Worm (Caenorhabditis elegans): ENCODE data around the gene F41E7.7.

The F41E7.7 gene

DNA sequence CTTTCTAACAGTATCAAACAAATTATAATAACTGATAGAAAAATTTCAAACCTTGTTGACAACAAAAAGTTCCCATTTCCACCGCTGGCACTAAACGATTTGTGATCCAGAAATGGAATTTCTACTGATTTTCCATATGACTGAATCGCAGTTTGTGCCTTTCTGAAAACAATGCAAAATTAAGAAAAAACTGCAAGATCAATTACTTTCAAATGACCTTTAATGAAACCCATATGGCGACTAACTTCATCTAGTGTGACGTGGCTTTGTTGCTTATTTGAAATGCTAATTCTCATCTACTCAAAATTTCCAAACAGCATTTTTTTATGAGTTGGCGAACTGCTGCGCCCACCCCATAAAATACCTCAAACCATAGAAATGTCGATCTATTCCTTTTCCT, at the start of gene F41E7.7:
TSS of gene F41E7.7 (plus strand) at position 301 of the 400 bp plus-strand sequence.
- TF ChIP-seq unc-62 (GFP tag; optimal IDR thresholded peaks at IDR 0.05), result no peak

DNA sequence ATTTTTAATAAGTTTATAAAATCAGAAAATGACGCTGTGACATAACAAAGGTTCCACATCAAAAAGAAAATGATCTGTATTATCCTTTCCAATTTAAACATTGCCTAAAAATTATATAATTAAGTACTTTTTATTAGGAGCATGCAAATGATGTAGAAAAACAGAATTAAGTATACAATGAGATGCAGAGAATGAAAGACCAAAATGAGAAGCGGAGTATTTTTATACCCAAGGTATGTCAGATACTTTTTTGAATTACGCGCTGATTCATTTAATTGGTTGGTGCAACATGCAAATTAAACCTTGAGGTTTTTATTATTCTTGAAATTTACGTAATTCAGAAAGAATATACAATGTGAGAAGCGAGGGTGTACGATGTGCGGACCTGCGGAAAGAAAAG, 47.6 kb upstream of the F41E7.7 start, which contains the start of gene C32A9.1:
TSS of gene C32A9.1 (minus strand) at position 101 of the 400 bp plus-strand sequence.
- TF ChIP-seq unc-62 (GFP tag; optimal IDR thresholded peaks at IDR 0.05), result no peak

ce11 chrX:10262299-10262698, 45.3 kb upstream of the F41E7.7 start:
- TF ChIP-seq unc-62 (GFP tag; optimal IDR thresholded peaks at IDR 0.05), result no peak

- no peak for TF ChIP-seq unc-62 (GFP tag; optimal IDR thresholded peaks at IDR 0.05)
These were observed 34.2 kb upstream of the F41E7.7 start, which contains the start of gene F41E7.2 for ce11 chrX:10273392-10273791. F41E7.2 (plus strand) TSS chrX:10273692.

DNA sequence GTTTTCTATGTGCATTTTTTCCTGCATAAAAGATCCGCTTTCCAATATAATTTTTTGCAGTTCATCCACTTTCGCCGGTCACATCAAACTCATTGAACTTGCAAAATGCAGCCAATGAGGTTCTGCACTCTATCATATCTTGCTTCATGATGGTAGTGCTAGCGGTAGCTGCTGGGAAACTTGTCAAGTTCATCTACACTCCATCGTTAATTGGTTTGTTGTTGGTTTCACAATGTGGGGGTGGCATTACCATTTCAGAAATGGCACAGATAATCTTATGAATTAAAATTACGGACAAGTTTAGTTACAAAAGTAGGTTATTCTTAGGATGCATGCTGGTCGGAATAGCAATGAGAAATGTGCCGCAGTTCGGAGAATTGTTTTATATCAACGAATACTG, 33.1 kb upstream of the F41E7.7 start:
- TF ChIP-seq unc-62 (GFP tag; optimal IDR thresholded peaks at IDR 0.05), result no peak

ce11 chrX:10277118-10277517, 30.5 kb upstream of the F41E7.7 start:
- no peak for TF ChIP-seq unc-62 (GFP tag; optimal IDR thresholded peaks at IDR 0.05)

DNA sequence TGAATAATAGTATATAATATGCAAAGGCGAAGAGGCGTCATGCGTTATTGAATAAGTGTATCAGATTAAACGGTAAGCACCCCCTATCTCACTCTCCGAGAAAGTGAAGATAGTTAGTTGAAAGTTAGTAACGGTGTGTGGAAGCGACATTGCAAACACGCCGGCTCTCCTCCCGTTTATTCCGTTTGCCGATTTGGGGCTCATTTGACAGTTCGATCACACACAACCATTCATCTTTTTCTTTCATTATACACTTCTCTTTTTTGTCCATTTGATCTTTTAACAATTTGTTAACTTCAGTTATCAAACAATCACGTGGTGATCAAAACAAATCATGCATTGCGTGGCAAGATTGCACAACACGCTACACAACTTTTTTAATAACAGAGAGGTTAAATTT, 28.3 kb upstream of the F41E7.7 start, which contains the start of gene slc-9B.1:
TSS of gene slc-9B.1 (plus strand) at position 301 of the 400 bp plus-strand sequence.
- TF ChIP-seq unc-62 (GFP tag; optimal IDR thresholded peaks at IDR 0.05), result no peak

DNA sequence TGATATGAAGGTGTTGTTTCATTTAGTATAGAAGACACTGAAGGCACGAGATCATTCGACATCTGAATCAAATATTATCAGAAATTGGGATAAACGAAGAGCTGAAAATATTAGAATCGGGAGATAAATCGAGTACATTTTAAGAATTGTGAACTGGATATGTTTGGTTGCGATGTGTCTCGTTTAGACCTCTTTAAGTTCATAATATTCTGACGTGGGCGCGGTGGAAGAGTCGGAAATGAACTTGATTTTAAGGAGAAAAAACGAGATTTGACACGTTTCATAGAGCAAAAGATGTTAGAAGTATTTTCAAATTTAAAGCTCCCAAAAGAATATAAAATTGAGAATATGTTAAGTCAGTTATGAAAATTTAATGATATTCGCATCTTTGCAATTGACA, 22.0 kb upstream of the F41E7.7 start, which contains the start of gene npr-6:
TSS of gene npr-6 (minus strand) at position 101 of the 400 bp plus-strand sequence.
- no peak for TF ChIP-seq unc-62 (GFP tag; optimal IDR thresholded peaks at IDR 0.05)

DNA sequence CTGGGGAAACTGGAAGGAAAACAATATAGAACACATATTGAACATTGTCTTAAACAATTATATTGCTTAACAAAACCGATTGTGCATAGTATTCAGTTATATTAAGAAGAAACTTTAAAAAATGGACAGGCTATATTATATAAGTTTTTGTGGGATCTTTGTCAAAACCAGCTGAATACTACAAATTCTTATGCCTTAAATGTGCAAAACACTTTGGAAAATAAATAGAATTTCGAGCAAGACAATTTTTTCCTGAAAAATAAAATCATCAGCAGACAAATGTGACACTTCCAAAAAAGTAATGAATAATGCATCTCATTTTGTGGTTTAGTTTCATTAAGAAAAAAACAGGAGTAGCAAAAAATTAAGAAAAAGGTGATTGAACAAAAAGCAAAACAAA, 10.2 kb upstream of the F41E7.7 start:
- TF ChIP-seq unc-62 (GFP tag; optimal IDR thresholded peaks at IDR 0.05), result no peak

DNA sequence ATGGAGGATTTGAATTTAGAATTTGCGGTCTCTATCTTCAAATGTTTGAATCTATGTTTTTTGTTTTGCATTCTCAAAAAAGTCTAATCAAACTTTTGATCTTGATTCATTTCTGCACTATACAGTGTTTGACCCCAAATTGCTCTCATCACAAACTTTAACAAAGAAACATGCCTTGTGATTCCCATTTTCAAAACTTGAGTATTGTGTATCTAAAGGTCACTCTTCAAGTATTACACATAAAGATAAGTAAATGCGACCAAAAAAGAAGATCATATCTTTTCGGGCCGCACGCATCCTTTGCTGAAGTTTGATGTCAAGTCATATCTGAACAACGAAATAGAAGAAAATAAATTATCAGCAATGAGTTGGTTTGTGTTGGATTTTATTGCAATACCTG, 5.7 kb upstream of the F41E7.7 start:
- no peak for TF ChIP-seq unc-62 (GFP tag; optimal IDR thresholded peaks at IDR 0.05)

DNA sequence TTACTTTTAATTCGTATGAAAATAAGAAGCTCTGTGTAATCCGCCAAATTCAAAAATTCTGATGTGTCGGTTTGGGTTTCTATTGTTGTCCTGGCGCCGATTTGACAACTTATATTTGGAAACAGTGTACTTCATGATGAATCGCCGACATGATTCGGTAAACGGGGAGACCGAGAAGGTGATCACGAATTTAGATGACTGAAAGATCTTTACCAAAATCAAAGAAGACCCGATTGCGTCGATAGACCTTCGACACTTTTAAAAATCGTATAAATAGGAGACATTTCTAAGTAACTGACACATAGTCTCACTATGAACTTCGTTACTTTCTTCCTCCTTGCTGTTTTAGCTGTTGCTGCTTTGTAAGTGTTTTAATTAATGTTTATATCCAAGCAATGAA, 5.2 kb upstream of the F41E7.7 start, which contains the start of gene fip-5:
TSS of gene fip-5 (plus strand) at position 312 of the 400 bp plus-strand sequence.
- TF ChIP-seq unc-62 (GFP tag; optimal IDR thresholded peaks at IDR 0.05), result no peak

- TF ChIP-seq unc-62 (GFP tag; optimal IDR thresholded peaks at IDR 0.05), result no peak
These were observed 3.4 kb upstream of the F41E7.7 start, which contains the start of gene fipr-21 for ce11 chrX:10304178-10304577. fipr-21 (plus strand) TSS chrX:10304529.

DNA sequence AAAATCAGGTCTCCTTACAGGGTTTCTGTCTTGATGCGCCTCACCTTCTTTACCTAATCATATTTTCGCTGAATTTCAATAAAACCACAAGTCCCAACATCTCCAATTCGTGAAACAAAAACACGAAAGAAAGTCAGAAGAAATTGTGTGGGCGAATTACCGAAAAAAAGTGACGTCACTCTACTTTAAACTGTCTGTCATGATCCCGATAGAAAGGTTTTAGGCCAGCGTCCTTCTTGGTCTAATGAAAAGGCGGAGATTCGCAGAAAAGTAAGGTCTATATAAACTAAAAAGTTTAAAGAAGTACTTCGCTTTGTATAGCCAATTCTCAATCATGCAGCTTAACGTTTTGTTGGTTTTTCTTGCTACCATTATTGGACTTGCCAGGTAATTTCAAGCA, 1.3 kb upstream of the F41E7.7 start, which contains the start of gene cnc-8:
TSS of gene cnc-8 (plus strand) at position 307 of the 400 bp plus-strand sequence.
- TF ChIP-seq unc-62 (GFP tag; optimal IDR thresholded peaks at IDR 0.05), result no peak

ce11 chrX:10306923-10307322, 672 bp upstream of the F41E7.7 start:
- TF ChIP-seq unc-62 (GFP tag; optimal IDR thresholded peaks at IDR 0.05), result no peak

DNA sequence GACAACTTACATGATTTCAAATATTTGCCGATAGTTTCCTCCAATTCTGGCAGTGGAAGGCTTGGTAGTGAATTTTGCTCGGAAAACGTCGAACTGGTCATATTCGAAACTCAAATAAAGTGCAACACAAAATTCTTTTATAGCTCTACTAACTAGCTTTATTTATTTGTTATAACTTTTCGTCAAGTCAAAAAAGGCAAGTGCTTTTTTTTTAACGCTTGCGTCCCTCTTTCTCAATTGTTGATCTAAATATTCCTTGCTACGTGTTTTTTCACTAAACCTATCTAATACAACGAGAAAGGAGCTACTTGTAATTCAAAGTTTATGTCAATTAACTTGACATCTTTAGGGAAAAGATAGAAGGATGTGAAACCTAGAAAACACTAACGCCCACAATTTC, 2.8 kb downstream of the F41E7.7 start, which contains the start of gene F41E7.6:
TSS of gene F41E7.6 (minus strand) at position 101 of the 400 bp plus-strand sequence.
- no peak for TF ChIP-seq unc-62 (GFP tag; optimal IDR thresholded peaks at IDR 0.05)

DNA sequence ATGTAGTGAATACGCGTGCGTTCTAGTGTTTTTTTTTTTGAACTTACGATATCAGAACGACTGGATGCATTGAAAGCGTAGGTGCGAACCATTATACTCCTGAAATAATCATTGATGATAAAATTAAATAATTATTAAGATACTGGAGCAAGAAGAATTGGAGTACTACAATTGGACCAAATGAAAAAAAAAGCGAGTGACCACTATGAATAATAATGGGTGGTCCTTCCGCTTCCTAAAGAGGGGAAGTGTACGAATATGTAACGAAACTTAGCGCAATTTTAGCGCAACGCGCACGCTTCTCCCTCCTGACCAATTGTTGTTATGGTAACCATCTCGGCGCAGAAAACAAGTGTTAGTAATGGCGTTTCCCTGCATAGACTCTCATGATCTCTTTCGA, 8.3 kb downstream of the F41E7.7 start, which contains the start of gene F41E7.9:
TSS of gene F41E7.9 (minus strand) at position 101 of the 400 bp plus-strand sequence.
- no peak for TF ChIP-seq unc-62 (GFP tag; optimal IDR thresholded peaks at IDR 0.05)

DNA sequence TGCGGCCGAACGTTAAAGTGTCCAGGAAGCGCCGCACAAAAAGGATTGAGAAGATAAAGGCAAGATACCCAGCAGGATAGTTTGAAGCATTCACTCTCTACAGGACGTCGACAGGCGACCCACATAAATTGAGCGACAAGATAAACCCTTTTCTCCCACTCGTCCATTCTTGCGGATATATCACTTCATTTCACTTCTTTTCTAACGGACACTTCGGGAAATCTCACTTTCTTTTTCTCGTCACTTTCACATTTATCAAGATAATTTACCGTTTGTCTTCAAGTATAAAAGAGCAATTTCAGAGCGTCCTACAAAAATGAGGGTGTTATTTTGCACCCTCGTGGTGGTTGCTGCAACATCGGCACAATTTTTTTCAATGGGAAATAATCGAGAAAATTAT, 10.0 kb downstream of the F41E7.7 start, which contains the start of gene R07E3.6:
TSS of gene R07E3.6 (plus strand) at position 158 of the 400 bp plus-strand sequence.
- TF ChIP-seq unc-62 (GFP tag; optimal IDR thresholded peaks at IDR 0.05), result no peak

ce11 chrX:10318437-10318836, 10.8 kb downstream of the F41E7.7 start:
- TF ChIP-seq unc-62 (GFP tag; optimal IDR thresholded peaks at IDR 0.05), result no peak

Measured in whole organism, dauer.